Worm (Caenorhabditis elegans) whole organism, late embryonic: Measurements from ENCODE around the gene lgg-1.

ENCODE experiments used
- ceh-18 ChIP-seq: sonication (generic microtip); optimal IDR thresholded peaks from 2 replicates; lab custom pipeline; 2016; ENCODE audit warnings: missing genetic modification characterization, missing compliant biosample characterization
- ceh-22 ChIP-seq: sonication (generic microtip); optimal IDR thresholded peaks from 2 replicates; lab custom pipeline; 2017; ENCODE audit warnings: missing biosample characterization, missing genetic modification characterization
- elt-4 ChIP-seq: sonication (generic microtip); optimal IDR thresholded peaks from 2 replicates; lab custom pipeline; 2016; ENCODE audit warnings: missing genetic modification characterization, missing compliant biosample characterization
- fkh-10 ChIP-seq: fragments of 150-350 bp; optimal IDR thresholded peaks from 2 replicates; lab custom pipeline; 2014; ENCODE audit warnings: missing biosample characterization, missing genetic modification reagents, missing genetic modification characterization
- sdc-2 ChIP-seq: sonication (generic microtip); optimal IDR thresholded peaks from 2 replicates; lab custom pipeline; 2016; ENCODE audit warnings: missing genotype, missing genetic modification characterization, missing compliant biosample characterization

- TF ChIP-seq ceh-22 (tag; lab: Kevin White, UChicago): no peak
- no peak for TF ChIP-seq fkh-10 (GFP tag; lab: Kevin White, UChicago)
- TF ChIP-seq ceh-18 (tag; lab: Kevin White, UChicago): no peak
- no peak for TF ChIP-seq sdc-2 (tag; lab: Kevin White, UChicago)
- no peak for TF ChIP-seq elt-4 (tag; lab: Kevin White, UChicago)
Observed at ce11 chrII:6335358-6335757, 12.2 kb downstream of the lgg-1 start, which contains the start of gene C32D5.14.
